Fruit fly (Drosophila melanogaster) S2 (cell line): ENCODE measurements around the gene MED20.

Experiments
- CG8478 ChIP-seq: fragments of >200 bp; optimal IDR thresholded peaks from 2 replicates; lab custom pipeline; 2018
- CTCF ChIP-seq, 2 experiments: fragments of >200 bp; optimal IDR thresholded peaks; 2 replicates each; lab custom pipeline; 2018

MED20 gene

DNA sequence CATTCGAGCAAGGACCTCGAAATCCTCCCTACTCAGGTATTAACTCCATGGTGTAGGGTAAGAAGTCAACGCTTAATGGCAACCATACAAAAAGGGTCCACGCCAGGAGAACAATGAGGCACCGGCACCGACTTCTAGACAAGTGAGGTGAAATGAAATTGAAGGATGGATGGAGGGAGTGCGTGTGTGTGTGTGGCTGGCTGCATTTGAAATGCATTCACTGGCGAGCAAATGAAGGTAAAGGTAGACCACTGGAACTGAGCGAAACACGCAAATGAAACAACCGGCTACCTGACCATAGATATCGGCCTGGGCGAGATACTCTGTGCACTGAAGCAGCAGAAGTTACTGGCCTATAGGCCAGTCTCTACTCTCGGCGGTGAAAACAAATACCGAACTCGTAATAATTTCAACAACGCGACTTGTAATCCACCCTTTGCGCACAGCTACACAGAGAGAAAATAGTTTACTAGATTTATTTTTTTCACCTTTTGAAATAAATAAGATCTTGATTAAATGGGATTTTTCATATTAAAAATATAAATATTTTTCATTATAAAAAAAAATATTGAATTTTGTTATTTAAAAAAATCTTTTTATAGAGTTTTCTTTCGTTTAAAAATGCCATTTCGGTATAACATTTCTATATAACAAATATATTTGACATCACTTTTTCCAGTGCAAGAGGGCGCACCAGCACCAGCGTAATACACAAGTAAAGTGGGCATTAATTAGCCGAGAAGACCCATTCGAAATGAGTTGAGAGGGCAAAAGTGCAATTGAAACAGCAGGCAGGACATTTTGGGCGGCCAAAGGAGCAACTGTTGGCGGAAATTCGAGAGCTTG is 9.2 kb upstream of the MED20 start:
- TF ChIP-seq CG8478 (lab: Kevin White, UChicago), result no peak
- no peak for TF ChIP-seq CTCF (optimal IDR thresholded peaks at IDR 0.05; lab: Kevin White, UChicago)

- no peak for TF ChIP-seq CTCF (optimal IDR thresholded peaks at IDR 0.05; lab: Kevin White, UChicago)
- TF ChIP-seq CG8478 (lab: Kevin White, UChicago), result no peak
These were observed 8.0 kb upstream of the MED20 start for dm6 chr2L:8080645-8081044.

- TF ChIP-seq CG8478 (lab: Kevin White, UChicago), result no peak
- TF ChIP-seq CTCF (optimal IDR thresholded peaks at IDR 0.05; lab: Kevin White, UChicago), result no peak
These were observed 1.3 kb downstream of the MED20 start, which contains the start of gene poe for dm6 chr2L:8071112-8071976. TSS of gene poe (minus strand) at chr2L:8071624.

DNA sequence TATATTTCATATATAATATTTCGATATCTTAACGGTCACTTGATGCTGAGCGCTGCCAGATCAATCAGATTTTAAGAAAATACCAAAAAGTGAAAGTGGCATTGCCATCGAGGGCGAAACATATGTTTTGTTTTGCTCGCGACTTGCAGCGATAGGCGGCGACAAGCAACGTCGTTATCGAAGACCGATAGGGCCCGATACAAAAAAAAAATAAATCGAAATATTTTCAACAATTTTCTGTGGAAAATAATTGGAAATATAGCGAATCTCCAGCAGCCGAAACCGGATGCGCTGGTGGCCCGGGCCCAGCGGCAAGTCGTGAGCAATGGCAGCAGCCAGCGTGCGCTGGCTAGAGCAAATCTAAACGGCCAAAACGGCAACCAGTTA is 29.4 kb downstream of the MED20 start, which contains the start of gene Megf8:
Gene Megf8 (plus strand): TSS at position 190 of the 387 bp plus-strand sequence.
- no peak for TF ChIP-seq CG8478 (lab: Kevin White, UChicago)
- no peak for TF ChIP-seq CTCF (optimal IDR thresholded peaks at IDR 0.05; lab: Kevin White, UChicago)

dm6 chr2L:8042645-8043281 is 29.9 kb downstream of the MED20 start, which contains the start of gene RpL36A:
TSS of gene RpL36A (minus strand) at chr2L:8042909.
- peak in 1 of 2 experiments; percentile 19 for TF ChIP-seq CTCF (optimal IDR thresholded peaks at IDR 0.05; lab: Kevin White, UChicago)
- TF ChIP-seq CG8478 (lab: Kevin White, UChicago), result no peak

DNA sequence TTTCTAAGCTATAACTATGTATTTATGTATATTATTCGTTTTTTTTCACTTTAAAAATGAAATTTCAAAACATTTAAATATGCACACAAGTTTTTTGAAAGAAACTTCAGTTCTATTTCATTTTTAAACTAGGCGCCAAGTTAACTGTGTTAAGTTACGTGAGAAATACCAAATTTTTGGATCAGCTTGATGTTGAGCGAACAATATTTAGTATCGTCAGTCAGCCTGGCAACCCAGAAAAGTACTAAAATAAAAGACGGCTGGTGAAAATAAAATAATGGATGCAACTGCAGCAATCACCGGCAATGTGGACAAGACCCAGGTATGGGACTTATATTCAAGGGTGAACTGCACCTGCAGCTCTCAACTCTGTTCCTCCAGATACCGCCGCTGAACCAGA is 31.8 kb downstream of the MED20 start, which contains the start of gene CCDC53:
Gene CCDC53 (plus strand): TSS at position 235 of the 400 bp plus-strand sequence.
- no peak for TF ChIP-seq CG8478 (lab: Kevin White, UChicago)
- TF ChIP-seq CTCF (optimal IDR thresholded peaks at IDR 0.05; lab: Kevin White, UChicago), result no peak

DNA sequence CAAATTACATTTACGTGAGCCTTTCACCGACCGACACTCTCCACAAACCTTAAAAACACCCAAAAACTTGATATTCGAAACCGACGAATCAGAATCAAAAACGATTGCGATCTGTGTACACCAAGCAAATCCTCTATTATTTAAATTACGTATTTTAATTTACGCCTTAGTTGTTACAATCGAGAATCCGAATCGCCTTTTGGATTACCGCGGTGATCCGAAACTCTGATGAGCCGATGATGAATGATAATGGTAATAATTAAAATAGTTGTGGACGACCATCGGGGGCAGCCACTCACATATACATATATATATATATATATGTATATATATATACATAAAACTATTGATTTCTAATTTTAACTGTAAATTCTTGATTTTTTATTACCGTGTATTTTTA is 33.0 kb downstream of the MED20 start, which contains the start of gene CG7367:
Gene CG7367 (minus strand): TSS at position 101 of the 400 bp plus-strand sequence.
- TF ChIP-seq CG8478 (lab: Kevin White, UChicago) (no peak), CTCF (optimal IDR thresholded peaks at IDR 0.05; lab: Kevin White, UChicago) (no peak)

dm6 chr2L:8034734-8035133 is 37.9 kb downstream of the MED20 start:
- no peak for TF ChIP-seq CG8478 (lab: Kevin White, UChicago)
- no peak for TF ChIP-seq CTCF (optimal IDR thresholded peaks at IDR 0.05; lab: Kevin White, UChicago)

dm6 chr2L:8033756-8034155 is 38.9 kb downstream of the MED20 start:
- no peak for TF ChIP-seq CTCF (optimal IDR thresholded peaks at IDR 0.05; lab: Kevin White, UChicago)
- no peak for TF ChIP-seq CG8478 (lab: Kevin White, UChicago)

DNA sequence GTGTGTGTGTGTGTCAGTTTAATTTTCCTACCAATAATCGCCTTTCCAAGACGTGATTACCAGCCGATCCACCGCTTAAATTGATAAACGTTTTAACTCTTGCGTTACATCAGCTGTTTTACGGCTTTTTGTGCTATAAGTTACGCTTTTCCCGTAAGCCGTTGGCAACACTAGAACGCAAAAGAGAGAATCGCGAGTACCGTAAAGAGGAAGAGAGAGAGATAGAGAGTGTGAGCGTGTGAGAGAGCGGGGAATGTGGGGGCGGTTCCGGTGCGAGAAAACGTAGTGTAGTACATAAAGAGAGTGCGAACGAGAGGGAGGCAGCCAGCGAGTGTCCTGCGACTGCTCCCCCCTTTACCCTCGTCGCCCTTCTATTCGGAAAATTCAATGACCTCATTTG is 41.1 kb downstream of the MED20 start:
- TF ChIP-seq CG8478 (lab: Kevin White, UChicago) (no peak), CTCF (optimal IDR thresholded peaks at IDR 0.05; lab: Kevin White, UChicago) (no peak)

DNA sequence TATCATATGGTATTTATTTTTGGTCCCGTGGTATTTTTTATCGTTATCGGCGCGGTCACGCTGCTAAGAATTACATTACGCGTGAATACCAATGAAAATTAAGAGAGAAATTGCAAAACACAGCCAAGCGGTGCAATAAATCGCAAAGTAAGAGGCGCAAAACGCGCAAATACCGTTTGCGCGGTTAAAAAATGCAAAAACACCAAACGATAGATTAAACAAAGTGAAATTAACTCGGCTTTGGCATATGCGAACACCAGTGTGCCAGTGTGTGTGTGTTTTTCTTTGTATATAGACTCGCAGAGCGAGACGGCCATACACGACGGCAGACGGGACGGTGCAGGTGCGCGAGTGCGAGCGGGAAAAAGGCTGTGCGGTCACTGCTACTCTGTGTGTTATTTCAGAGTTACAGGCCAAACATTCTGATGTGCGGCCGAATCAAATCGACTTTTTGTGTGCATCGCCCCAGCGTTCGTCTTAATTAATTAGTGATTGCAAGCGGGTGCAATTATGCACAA is 41.9 kb downstream of the MED20 start, which contains the start of gene Cka:
Gene Cka (plus strand): TSS at position 29 of the 518 bp plus-strand sequence.
- TF ChIP-seq CTCF (optimal IDR thresholded peaks at IDR 0.05; lab: Kevin White, UChicago) (peak in 1 of 2 experiments; percentile 32), CG8478 (lab: Kevin White, UChicago) (no peak)

DNA sequence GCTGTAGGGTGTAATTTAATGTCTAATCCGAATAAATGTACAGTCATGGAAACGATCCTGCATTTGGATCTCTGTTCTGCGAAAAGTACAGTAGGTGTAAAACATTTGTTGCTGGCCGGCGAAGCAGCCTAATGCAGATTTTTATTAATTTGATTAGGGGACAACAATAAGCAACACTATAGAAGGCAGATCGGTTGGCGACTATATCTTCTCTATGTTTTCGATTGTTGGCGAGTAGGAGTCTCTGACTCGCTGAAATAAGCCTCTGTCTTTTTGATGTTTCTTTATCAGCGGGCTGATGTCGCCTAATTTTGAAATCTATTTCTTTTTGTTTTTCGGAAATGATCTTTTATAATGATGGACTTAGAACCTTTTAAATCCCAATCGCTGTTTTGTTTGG is 42.5 kb downstream of the MED20 start:
- TF ChIP-seq CTCF (optimal IDR thresholded peaks at IDR 0.05; lab: Kevin White, UChicago) (no peak), CG8478 (lab: Kevin White, UChicago) (no peak)

dm6 chr2L:8029160-8029852 is 43.3 kb downstream of the MED20 start, which contains the start of gene baf:
TSS of gene baf (plus strand) at chr2L:8029462.
- TF ChIP-seq CTCF (optimal IDR thresholded peaks at IDR 0.05; lab: Kevin White, UChicago), result peak; percentile 22 to 40
- no peak for TF ChIP-seq CG8478 (lab: Kevin White, UChicago)
